Fruit fly (Drosophila melanogaster) whole organism, embryonic: Measurements from ENCODE around the gene CG7295.

ENCODE experiments used
- Abd-B ChIP-seq: fragments of 200-800 bp; sonication (Bioruptor generic); optimal IDR thresholded peaks from 2 replicates; lab custom pipeline; 2018; ENCODE audit warnings: missing biosample characterization, mild to moderate bottlenecking, missing genetic modification characterization, moderate library complexity
- Atf3 ChIP-seq: fragments of 200-800 bp; sonication (Bioruptor generic); optimal IDR thresholded peaks from 3 replicates; lab custom pipeline; 2016; ENCODE audit warnings: missing biosample characterization, missing genetic modification characterization
- BEAF-32 ChIP-seq: fragments of 200-800 bp; sonication (Bioruptor generic); optimal IDR thresholded peaks from 3 replicates; lab custom pipeline; 2017; ENCODE audit warnings: missing biosample characterization, missing genetic modification characterization, mild to moderate bottlenecking, moderate library complexity, missing genetic modification reagents
- Bteb2 ChIP-seq: fragments of 200-800 bp; sonication (Bioruptor generic); optimal IDR thresholded peaks from 2 replicates; lab custom pipeline; 2016; ENCODE audit warnings: missing biosample characterization, missing genetic modification characterization
- CG10267 ChIP-seq: fragments of 200-800 bp; sonication (Bioruptor generic); optimal IDR thresholded peaks from 2 replicates; lab custom pipeline; 2018; ENCODE audit warnings: missing biosample characterization, mild to moderate bottlenecking, missing genetic modification characterization, moderate library complexity
- CG10654 ChIP-seq: fragments of 200-800 bp; sonication (Bioruptor generic); optimal IDR thresholded peaks from 2 replicates; lab custom pipeline; 2016; ENCODE audit warnings: missing biosample characterization, missing genetic modification characterization
- CG11695 ChIP-seq: fragments of 200-800 bp; sonication (Bioruptor generic); IDR thresholded peaks from 3 replicates; pipeline ENCODE4 v1.3.6; 2022; ENCODE audit warnings: missing biosample characterization, missing genetic modification characterization
- CG16779 ChIP-seq: fragments of 200-800 bp; sonication (Bioruptor generic); IDR thresholded peaks from 2 replicates; pipeline ENCODE4 v1.3.6; 2022; ENCODE audit warnings: missing biosample characterization, missing genetic modification characterization
- CG17359 ChIP-seq: fragments of 200-800 bp; sonication (Bioruptor generic); optimal IDR thresholded peaks from 3 replicates; lab custom pipeline; 2018; ENCODE audit warnings: missing biosample characterization, mild to moderate bottlenecking, missing genetic modification characterization, moderate library complexity
- CG17361 ChIP-seq: fragments of 200-800 bp; sonication (Bioruptor generic); IDR thresholded peaks from 3 replicates; pipeline ENCODE4 v1.3.6; 2022; ENCODE audit warnings: missing biosample characterization, missing genetic modification characterization
- CG2120 ChIP-seq: fragments of 200-800 bp; sonication (Bioruptor generic); optimal IDR thresholded peaks from 3 replicates; lab custom pipeline; 2016; ENCODE audit warnings: missing biosample characterization, missing genetic modification characterization
- CG2678 ChIP-seq: fragments of 200-800 bp; sonication (Bioruptor generic); optimal IDR thresholded peaks from 3 replicates; lab custom pipeline; 2019; ENCODE audit warnings: missing biosample characterization, mild to moderate bottlenecking, missing genetic modification characterization, moderate library complexity
- CG31441 ChIP-seq: fragments of 200-800 bp; sonication (Bioruptor generic); IDR thresholded peaks from 2 replicates; pipeline ENCODE4 v1.3.6; 2022; ENCODE audit warnings: missing biosample characterization, missing genetic modification characterization
- CG42726 ChIP-seq: fragments of 200-800 bp; sonication (Bioruptor generic); IDR thresholded peaks from 2 replicates; pipeline ENCODE4 v1.3.6; 2022; ENCODE audit warnings: missing biosample characterization, missing genetic modification characterization; ENCODE audit not compliant: partially characterized antibody
- CG4360 ChIP-seq: fragments of 200-800 bp; sonication (Bioruptor generic); IDR thresholded peaks from 2 replicates; pipeline ENCODE4 v1.3.6; 2022; ENCODE audit warnings: missing biosample characterization, missing genetic modification characterization
- CG43689 ChIP-seq: fragments of 200-800 bp; sonication (Bioruptor generic); IDR thresholded peaks from 2 replicates; pipeline ENCODE4 v1.3.6; 2022; ENCODE audit warnings: missing biosample characterization, missing genetic modification characterization
- CG4707 ChIP-seq: fragments of 200-800 bp; sonication (Bioruptor generic); optimal IDR thresholded peaks from 2 replicates; lab custom pipeline; 2018; ENCODE audit warnings: missing biosample characterization, mild to moderate bottlenecking, missing genetic modification characterization, moderate library complexity
- CG8765 ChIP-seq: fragments of 200-800 bp; sonication (Bioruptor generic); IDR thresholded peaks from 2 replicates; pipeline ENCODE4 v1.3.6; 2022; ENCODE audit warnings: missing biosample characterization, missing genetic modification characterization
- CG9932 ChIP-seq: fragments of 200-800 bp; sonication (Bioruptor generic); IDR thresholded peaks from 2 replicates; pipeline ENCODE4 v1.3.6; 2022; ENCODE audit warnings: missing biosample characterization, missing genetic modification characterization
- D19A ChIP-seq: fragments of 200-800 bp; optimal IDR thresholded peaks from 3 replicates; lab custom pipeline; 2019; ENCODE audit warnings: missing biosample characterization, mild to moderate bottlenecking, missing genetic modification characterization, moderate library complexity
- D19B ChIP-seq: fragments of 200-800 bp; sonication (Bioruptor generic); optimal IDR thresholded peaks from 2 replicates; lab custom pipeline; 2017; ENCODE audit warnings: missing biosample characterization, mild to moderate bottlenecking, missing genetic modification characterization
- Dref ChIP-seq: fragments of 200-800 bp; sonication (Bioruptor generic); IDR thresholded peaks from 2 replicates; pipeline ENCODE4 v1.3.6; 2022; ENCODE audit warnings: missing biosample characterization, missing genetic modification characterization
- Drgx ChIP-seq: fragments of 200-800 bp; sonication (Bioruptor generic); IDR thresholded peaks from 2 replicates; pipeline ENCODE4 v1.3.6; 2022; ENCODE audit warnings: missing biosample characterization, missing genetic modification characterization
- E2f1 ChIP-seq: fragments of 200-800 bp; sonication (Bioruptor generic); IDR thresholded peaks from 2 replicates; pipeline ENCODE4 v1.3.6; 2022; ENCODE audit warnings: missing biosample characterization, missing genetic modification characterization
- Ets65A ChIP-seq: fragments of 200-800 bp; sonication (Bioruptor generic); peaks from one replicate; lab custom pipeline; 2016; ENCODE audit warnings: missing biosample characterization, missing genetic modification characterization
- Fer2 ChIP-seq: fragments of 200-800 bp; sonication (Bioruptor generic); optimal IDR thresholded peaks from 2 replicates; lab custom pipeline; 2018; ENCODE audit warnings: missing biosample characterization, mild to moderate bottlenecking, missing genetic modification characterization, moderate library complexity
- Hmx ChIP-seq: fragments of 200-800 bp; sonication (Bioruptor generic); optimal IDR thresholded peaks from 2 replicates; lab custom pipeline; 2016; ENCODE audit warnings: missing biosample characterization, missing genetic modification characterization
- Hr3 ChIP-seq: fragments of 200-800 bp; sonication (Bioruptor generic); optimal IDR thresholded peaks from 3 replicates; lab custom pipeline; 2016; ENCODE audit warnings: missing biosample characterization, missing genetic modification characterization
- Hr39 ChIP-seq: fragments of >200 bp; optimal IDR thresholded peaks from 2 replicates; lab custom pipeline; 2017
- Hr78 ChIP-seq, 2 experiments: fragments of 200-800 bp in 1 of 2; fragments of >200 bp in 1 of 2; sonication (Bioruptor generic) in 1 of 2; optimal IDR thresholded peaks; 2 replicates each; lab custom pipeline; 2017 to 2019; ENCODE audit warnings: missing biosample characterization in 2 of 2, missing genetic modification characterization in 2 of 2, mild to moderate bottlenecking in 1 of 2, moderate library complexity in 1 of 2
- Med ChIP-seq: fragments of 200-800 bp; sonication (Bioruptor generic); peaks from one replicate; lab custom pipeline; 2016; ENCODE audit warnings: missing biosample characterization, missing genetic modification characterization, mild to moderate bottlenecking, inconsistent platforms, moderate library complexity
- Mrtf ChIP-seq: fragments of 200-800 bp; sonication (Bioruptor generic); IDR thresholded peaks from 3 replicates; pipeline ENCODE4 v1.3.6; 2022; ENCODE audit warnings: missing biosample characterization, missing genetic modification characterization
- NFAT ChIP-seq: fragments of 200-800 bp; sonication (Bioruptor generic); IDR thresholded peaks from 2 replicates; pipeline ENCODE4 v1.3.6; 2022; ENCODE audit warnings: missing biosample characterization, missing genetic modification characterization
- Oli ChIP-seq: fragments of 200-800 bp; sonication (Bioruptor generic); optimal IDR thresholded peaks from 2 replicates; lab custom pipeline; 2018; ENCODE audit warnings: missing biosample characterization, mild to moderate bottlenecking, missing genetic modification characterization, moderate library complexity
- Ptx1 ChIP-seq: fragments of 200-800 bp; sonication (Bioruptor generic); IDR thresholded peaks from 2 replicates; pipeline ENCODE4 v1.3.6; 2022; ENCODE audit warnings: missing biosample characterization, missing genetic modification characterization
- ac ChIP-seq: fragments of 200-800 bp; sonication (Bioruptor generic); optimal IDR thresholded peaks from 3 replicates; lab custom pipeline; 2017; ENCODE audit warnings: missing biosample characterization, mild to moderate bottlenecking, missing genetic modification characterization
- al ChIP-seq: fragments of 200-800 bp; sonication (Bioruptor generic); IDR thresholded peaks from 2 replicates; pipeline ENCODE4 v1.3.6; 2022; ENCODE audit warnings: missing biosample characterization, missing genetic modification characterization
- ap ChIP-seq: fragments of 200-800 bp; sonication (Bioruptor generic); IDR thresholded peaks from 2 replicates; pipeline ENCODE4 v1.3.6; 2022; ENCODE audit warnings: missing biosample characterization, missing genetic modification characterization
- bsh ChIP-seq, 2 experiments: fragments of 200-800 bp; sonication (Bioruptor generic); optimal IDR thresholded peaks; 2 replicates each; lab custom pipeline; 2017 to 2018; ENCODE audit warnings: mild to moderate bottlenecking in 2 of 2, missing biosample characterization in 2 of 2, missing genetic modification characterization in 2 of 2, moderate library complexity in 1 of 2
- chif ChIP-seq, 2 experiments: fragments of 200-800 bp; sonication (Bioruptor generic); optimal IDR thresholded peaks; 3 replicates each; lab custom pipeline; 2016; ENCODE audit warnings: missing biosample characterization in 2 of 2, missing genetic modification characterization in 2 of 2
- maf-S ChIP-seq: fragments of 200-800 bp; sonication (Bioruptor generic); optimal IDR thresholded peaks from 2 replicates; lab custom pipeline; 2016; ENCODE audit warnings: missing biosample characterization, missing genetic modification characterization
- nmo ChIP-seq: fragments of 200-800 bp; sonication (Bioruptor generic); optimal IDR thresholded peaks from 2 replicates; lab custom pipeline; 2018; ENCODE audit warnings: missing biosample characterization, mild to moderate bottlenecking, missing genetic modification characterization, moderate library complexity
- onecut ChIP-seq: fragments of 200-800 bp; sonication (Bioruptor generic); IDR thresholded peaks from 2 replicates; pipeline ENCODE4 v1.3.6; 2022; ENCODE audit warnings: missing biosample characterization, missing genetic modification characterization
- pan ChIP-seq, 4 experiments: fragments of >200 bp in 3 of 4; fragments of 200-800 bp in 1 of 4; sonication (Bioruptor generic) in 1 of 4; optimal IDR thresholded peaks in 3 of 4; IDR thresholded peaks in 1 of 4; 2 replicates each; pipeline versions ENCODE4 v1.3.6 to Lab custom; 2017 to 2022; ENCODE audit warnings: missing biosample characterization in 2 of 4, missing genetic modification characterization in 2 of 4, mixed read lengths in 1 of 4
- prd ChIP-seq, 3 experiments: fragments of >200 bp in 2 of 3; fragments of 200-800 bp in 1 of 3; sonication (Bioruptor generic) in 1 of 3; optimal IDR thresholded peaks in 2 of 3; IDR thresholded peaks in 1 of 3; 2 replicates in 2 of 3; 3 replicates in 1 of 3; pipeline versions ENCODE4 v1.3.6 to Lab custom; 2017 to 2022; ENCODE audit warnings: missing biosample characterization in 1 of 3, missing genetic modification characterization in 1 of 3
- row ChIP-seq: fragments of 200-800 bp; sonication (Bioruptor generic); IDR thresholded peaks from 3 replicates; pipeline ENCODE4 v1.3.6; 2022; ENCODE audit warnings: missing biosample characterization, missing genetic modification characterization
- sc ChIP-seq, 3 experiments: fragments of >200 bp in 2 of 3; fragments of 200-800 bp in 1 of 3; sonication (Bioruptor generic) in 1 of 3; optimal IDR thresholded peaks; 2 replicates in 2 of 3; 3 replicates in 1 of 3; lab custom pipeline; 2017; ENCODE audit warnings: mild to moderate bottlenecking in 1 of 3, missing biosample characterization in 1 of 3, missing genetic modification characterization in 1 of 3, missing genetic modification reagents in 1 of 3
- tio ChIP-seq: fragments of 200-800 bp; sonication (Bioruptor generic); optimal IDR thresholded peaks from 2 replicates; lab custom pipeline; 2017; ENCODE audit warnings: missing biosample characterization, missing genetic modification characterization, inconsistent platforms
- trem ChIP-seq: fragments of 200-800 bp; optimal IDR thresholded peaks from 3 replicates; lab custom pipeline; 2019; ENCODE audit warnings: missing biosample characterization, mild to moderate bottlenecking, missing genetic modification characterization, moderate library complexity

CG7295 gene

dm6 chr2L:1907098-1907497, 37.5 kb downstream of the CG7295 start:
- TF ChIP-seq Med (GFP tag; lab: Kevin White, UChicago): peak; percentile 53
- TF ChIP-seq CG16779 (GFP tag; lab: Robert Waterston, UW): no peak
- TF ChIP-seq Oli (tag; lab: Kevin White, UChicago): peak; percentile 9
- 0 out of 3 replicates have a peak, but pooled peaks have one; percentile 31 for TF ChIP-seq CG11695
- no peak for TF ChIP-seq ac (GFP tag; lab: Kevin White, UChicago)
- TF ChIP-seq Atf3: no peak
- peak; percentile 52 for TF ChIP-seq D19B
- peak; percentile 46; the same call in 1 of the 2 replicates for TF ChIP-seq NFAT (GFP tag; lab: Robert Waterston, UW)
- TF ChIP-seq Ets65A (GFP tag; lab: Kevin White, UChicago): peak; percentile 75
- peak; percentile 19; the same call in 1 of the 2 replicates for TF ChIP-seq E2f1 (GFP tag; lab: Robert Waterston, UW)
- no peak for TF ChIP-seq pan (optimal IDR thresholded peaks at IDR 0.05; lab: Kevin White, UChicago)
- peak in 1 of 2 experiments; percentile 9 for TF ChIP-seq pan (GFP tag; optimal IDR thresholded peaks at IDR 0.05 in 1 of 2, IDR thresholded peaks at IDR 0.05 in 1 of 2)
- TF ChIP-seq Drgx (GFP tag; lab: Robert Waterston, UW): peak; percentile 52; the same call in 1 of the 2 replicates
- TF ChIP-seq D19A (tag; lab: Kevin White, UChicago): peak; percentile 7
- 0 out of 3 replicates have a peak, but pooled peaks have one; percentile 27 for TF ChIP-seq row
- 0 out of 2 replicates have a peak, but pooled peaks have one; percentile 43 for TF ChIP-seq CG9932 (GFP tag; lab: Robert Waterston, UW)
- TF ChIP-seq CG2120 (GFP tag; lab: Kevin White, UChicago): peak; percentile 13
- TF ChIP-seq prd (optimal IDR thresholded peaks at IDR 0.05; lab: Kevin White, UChicago): no peak
- TF ChIP-seq prd (GFP tag; IDR thresholded peaks at IDR 0.05; lab: Robert Waterston, UW): peak; percentile 29; the same call in 1 of the 3 replicates
- no peak for TF ChIP-seq CG4707 (GFP tag; lab: Kevin White, UChicago)
- TF ChIP-seq CG42726 (GFP tag; lab: Robert Waterston, UW): no peak
- TF ChIP-seq CG2678 (tag; lab: Kevin White, UChicago): peak; percentile 5
- no peak for TF ChIP-seq Ptx1 (GFP tag; lab: Robert Waterston, UW)

dm6 chr2L:1909681-1910080, 40.1 kb downstream of the CG7295 start:
- TF ChIP-seq CG8765 (GFP tag; lab: Robert Waterston, UW) (no peak), nmo (GFP tag; lab: Kevin White, UChicago) (no peak), CG17361 (GFP tag; lab: Robert Waterston, UW) (no peak), Hr78 (GFP tag; optimal IDR thresholded peaks at IDR 0.05; lab: Kevin White, UChicago) (no peak), bsh (GFP tag; optimal IDR thresholded peaks at IDR 0.05; lab: Kevin White, UChicago) (no peak), Abd-B (GFP tag; lab: Kevin White, UChicago) (no peak), CG17359 (tag; lab: Kevin White, UChicago) (no peak), ap (GFP tag; lab: Robert Waterston, UW) (no peak), onecut (GFP tag; lab: Robert Waterston, UW) (no peak), CG10654 (GFP tag; lab: Kevin White, UChicago) (no peak), Mrtf (GFP tag; lab: Robert Waterston, UW) (no peak), maf-S (GFP tag; lab: Kevin White, UChicago) (no peak), Dref (GFP tag; lab: Robert Waterston, UW) (no peak), ac (GFP tag; lab: Kevin White, UChicago) (no peak), al (GFP tag; lab: Robert Waterston, UW) (no peak), Hmx (GFP tag; lab: Kevin White, UChicago) (no peak), tio (GFP tag; lab: Kevin White, UChicago) (no peak), Hr3 (GFP tag; lab: Kevin White, UChicago) (no peak), trem (tag; lab: Kevin White, UChicago) (peak; percentile 28), Bteb2 (no peak), CG10267 (tag; lab: Kevin White, UChicago) (peak; percentile 16), Hr39 (no peak), CG31441 (no peak), sc (optimal IDR thresholded peaks at IDR 0.05; lab: Kevin White, UChicago) (no peak), sc (GFP tag; optimal IDR thresholded peaks at IDR 0.05; lab: Kevin White, UChicago) (no peak), chif (GFP tag; optimal IDR thresholded peaks at IDR 0.05; lab: Kevin White, UChicago) (no peak), BEAF-32 (no peak), CG43689 (GFP tag; lab: Robert Waterston, UW) (no peak), CG4360 (GFP tag; lab: Robert Waterston, UW) (no peak), Fer2 (tag; lab: Kevin White, UChicago) (no peak)
